Fruit fly (Drosophila melanogaster) whole organism, pupa: ENCODE measurements around the gene jus.

ENCODE experiments used
- CG10348 ChIP-seq: fragments of 200-800 bp; sonication (Bioruptor generic); IDR thresholded peaks from 2 replicates; pipeline ENCODE4 v1.3.6; 2022; ENCODE audit warnings: missing biosample characterization, missing genetic modification characterization
- CG12605 ChIP-seq: fragments of 200-800 bp; sonication (Bioruptor generic); IDR thresholded peaks from 2 replicates; pipeline ENCODE4 v1.3.6; 2022; ENCODE audit warnings: missing biosample characterization, missing genetic modification characterization
- CG32121 ChIP-seq: fragments of 200-800 bp; sonication (Bioruptor generic); IDR thresholded peaks from 2 replicates; pipeline ENCODE4 v1.3.6; 2022; ENCODE audit warnings: missing biosample characterization, missing genetic modification characterization
- CG8301 ChIP-seq: fragments of 200-800 bp; sonication (Bioruptor generic); optimal IDR thresholded peaks from 2 replicates; lab custom pipeline; 2018; ENCODE audit warnings: missing biosample characterization, mild to moderate bottlenecking, missing genetic modification characterization
- EcR ChIP-seq: fragments of 200-800 bp; sonication (Bioruptor generic); optimal IDR thresholded peaks from 3 replicates; lab custom pipeline; 2019; ENCODE audit warnings: missing biosample characterization, missing genetic modification characterization, mild to moderate bottlenecking, moderate library complexity, missing genetic modification reagents
- Ets98B ChIP-seq: fragments of 200-800 bp; sonication (Bioruptor generic); IDR thresholded peaks from 2 replicates; pipeline ENCODE4 v1.3.6; 2022; ENCODE audit warnings: missing biosample characterization, missing genetic modification characterization
- Pif1A ChIP-seq: fragments of 200-800 bp; sonication (Bioruptor generic); optimal IDR thresholded peaks from 3 replicates; lab custom pipeline; 2016; ENCODE audit warnings: missing biosample characterization, missing genetic modification characterization
- fd96Ca ChIP-seq: fragments of 200-800 bp; sonication (Bioruptor generic); IDR thresholded peaks from 3 replicates; pipeline ENCODE4 v1.3.6; 2022; ENCODE audit warnings: missing biosample characterization, missing genetic modification characterization

- TF ChIP-seq CG10348 (GFP tag; lab: Robert Waterston, UW): 0 out of 2 replicates have a peak, but pooled peaks have one; percentile 33
- peak; percentile 78 for TF ChIP-seq CG8301 (tag; lab: Kevin White, UChicago)
- no peak for TF ChIP-seq CG12605
- peak; percentile 26; the same call in 1 of the 3 replicates for TF ChIP-seq fd96Ca (GFP tag; lab: Robert Waterston, UW)
- peak; percentile 40 for TF ChIP-seq Ets98B
- TF ChIP-seq EcR (GFP tag; lab: Kevin White, UChicago): peak; percentile 41
- TF ChIP-seq CG32121 (GFP tag; lab: Robert Waterston, UW): no peak
- TF ChIP-seq Pif1A (GFP tag; lab: Kevin White, UChicago): no peak
Measured at dm6 chr3R:29157418-29158398, 37.1 kb downstream of the jus start, which contains the start of gene rdog.
